Worm (Caenorhabditis elegans) whole organism, L1 larva: ENCODE results near the gene abcx-1.

Source experiments
- nhr-11 ChIP-seq: fragments of 150-350 bp; optimal IDR thresholded peaks from 2 replicates; lab custom pipeline; 2014; ENCODE audit warnings: missing biosample characterization, missing genetic modification characterization
- tbx-2 ChIP-seq: sonication (generic microtip); optimal IDR thresholded peaks from 2 replicates; lab custom pipeline; 2016; ENCODE audit warnings: missing genetic modification characterization, missing compliant biosample characterization

DNA sequence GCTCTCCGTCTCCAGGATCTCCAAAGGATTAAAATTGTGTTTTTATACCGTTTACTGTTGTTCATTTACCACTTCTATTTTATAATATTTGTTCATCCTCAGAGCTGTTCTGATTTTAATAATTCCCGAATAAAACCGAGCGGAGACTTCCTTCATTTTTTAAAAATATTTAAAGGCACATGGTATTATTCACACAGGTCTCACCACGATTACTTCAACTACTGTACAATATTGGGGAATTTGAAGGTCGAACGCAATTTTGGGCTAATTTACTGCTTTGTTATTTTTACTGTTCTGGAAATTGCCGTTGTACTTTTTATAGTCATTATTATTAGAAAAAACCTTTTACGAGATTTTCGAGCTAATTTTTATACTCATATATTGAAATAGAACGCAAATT lies 40.8 kb upstream of the abcx-1 start:
- TF ChIP-seq nhr-11 (tag; lab: Kevin White, UChicago) (no peak), tbx-2 (tag; lab: Kevin White, UChicago) (no peak)
